Worm (Caenorhabditis elegans) whole organism, mixed stage, embryonic: ENCODE measurements around the gene F52H2.15.
A peak's percentile ranks its signal among the peaks of the same experiment; 100 is the strongest.

Source experiments
- M03D4.4 ChIP-seq: sonication (generic microtip); optimal IDR thresholded peaks from 2 replicates; lab custom pipeline; 2017; ENCODE audit warnings: mild to moderate bottlenecking, missing genetic modification characterization, missing compliant biosample characterization
- bed-3 ChIP-seq: fragments of 200-800 bp; sonication (Bioruptor generic); optimal IDR thresholded peaks from 3 replicates; lab custom pipeline; 2018; ENCODE audit warnings: mild to moderate bottlenecking, missing genetic modification characterization, moderate library complexity, missing compliant biosample characterization
- blmp-1 ChIP-seq: fragments of 150-350 bp; optimal IDR thresholded peaks from 2 replicates; lab custom pipeline; 2014; ENCODE audit warnings: missing biosample characterization, missing genetic modification characterization
- ceh-39 ChIP-seq: fragments of 150-350 bp; optimal IDR thresholded peaks from 2 replicates; lab custom pipeline; 2014; ENCODE audit warnings: missing biosample characterization, missing genetic modification characterization
- ceh-43 ChIP-seq: fragments of 200-800 bp; sonication (Bioruptor generic); optimal IDR thresholded peaks from 2 replicates; lab custom pipeline; 2018; ENCODE audit warnings: mild to moderate bottlenecking, missing genetic modification characterization, moderate library complexity, missing compliant biosample characterization
- ceh-83 ChIP-seq: fragments of 200-800 bp; sonication (Bioruptor generic); optimal IDR thresholded peaks from 2 replicates; lab custom pipeline; 2018; ENCODE audit warnings: mild to moderate bottlenecking, missing genetic modification characterization, missing compliant biosample characterization
- ces-1 ChIP-seq: fragments of 150-350 bp; optimal IDR thresholded peaks from 2 replicates; lab custom pipeline; 2014; ENCODE audit warnings: missing biosample characterization, missing genetic modification reagents, missing genetic modification characterization
- cnd-1 ChIP-seq: fragments of 200-800 bp; sonication (Bioruptor generic); optimal IDR thresholded peaks from 2 replicates; lab custom pipeline; 2018; ENCODE audit warnings: mild to moderate bottlenecking, missing genetic modification characterization, missing compliant biosample characterization
- drap-1 ChIP-seq: fragments of 200-800 bp; sonication (Bioruptor generic); optimal IDR thresholded peaks from 3 replicates; lab custom pipeline; 2018; ENCODE audit warnings: mild to moderate bottlenecking, missing genetic modification characterization, missing compliant biosample characterization
- elt-1 ChIP-seq: sonication (generic microtip); optimal IDR thresholded peaks from 2 replicates; lab custom pipeline; 2017; ENCODE audit warnings: missing genetic modification characterization, mild to moderate bottlenecking, missing compliant biosample characterization, antibody characterized with exemption, moderate library complexity, borderline replicate concordance; ENCODE audit not compliant: insufficient read depth
- elt-3 ChIP-seq: fragments of 150-350 bp; optimal IDR thresholded peaks from 2 replicates; lab custom pipeline; 2014; ENCODE audit warnings: missing biosample characterization, missing genetic modification characterization
- flh-1 ChIP-seq: fragments of 200-800 bp; sonication (Bioruptor generic); optimal IDR thresholded peaks from 2 replicates; lab custom pipeline; 2018; ENCODE audit warnings: mild to moderate bottlenecking, missing genetic modification characterization, moderate library complexity, missing compliant biosample characterization
- ham-2 ChIP-seq: fragments of 200-800 bp; sonication (Bioruptor generic); optimal IDR thresholded peaks from 2 replicates; lab custom pipeline; 2018; ENCODE audit warnings: mild to moderate bottlenecking, missing genetic modification characterization, missing compliant biosample characterization
- hlh-1 ChIP-seq: fragments of 150-350 bp; optimal IDR thresholded peaks from 2 replicates; lab custom pipeline; 2014; ENCODE audit warnings: missing biosample characterization, missing genetic modification reagents, missing genetic modification characterization
- lin-13 ChIP-seq: fragments of 150-350 bp; optimal IDR thresholded peaks from 2 replicates; lab custom pipeline; 2014; ENCODE audit warnings: missing biosample characterization, missing genetic modification characterization
- lin-32 ChIP-seq: fragments of 200-800 bp; sonication (Bioruptor generic); optimal IDR thresholded peaks from 2 replicates; lab custom pipeline; 2018; ENCODE audit warnings: mild to moderate bottlenecking, missing genetic modification characterization, missing compliant biosample characterization
- lsy-2 ChIP-seq: fragments of 150-350 bp; optimal IDR thresholded peaks from 2 replicates; lab custom pipeline; 2014; ENCODE audit warnings: missing biosample characterization, missing genetic modification characterization
- mab-5 ChIP-seq: fragments of 150-350 bp; optimal IDR thresholded peaks from 2 replicates; lab custom pipeline; 2014; ENCODE audit warnings: missing biosample characterization, missing genetic modification characterization
- mep-1 ChIP-seq: fragments of 150-350 bp; optimal IDR thresholded peaks from 2 replicates; lab custom pipeline; 2017; ENCODE audit warnings: missing biosample characterization, missing genetic modification reagents, missing genetic modification characterization, inconsistent platforms
- mls-2 ChIP-seq: sonication (generic microtip); optimal IDR thresholded peaks from 2 replicates; lab custom pipeline; 2016; ENCODE audit warnings: mild to moderate bottlenecking, missing genetic modification characterization, moderate library complexity, missing compliant biosample characterization
- nhr-12 ChIP-seq: fragments of 150-350 bp; optimal IDR thresholded peaks from 2 replicates; lab custom pipeline; 2014; ENCODE audit warnings: missing biosample characterization, missing genetic modification characterization
- nhr-2 ChIP-seq: fragments of 150-350 bp; optimal IDR thresholded peaks from 2 replicates; lab custom pipeline; 2014; ENCODE audit warnings: missing biosample characterization, missing genetic modification characterization
- nhr-237 ChIP-seq: fragments of 150-350 bp; optimal IDR thresholded peaks from 2 replicates; lab custom pipeline; 2014; ENCODE audit warnings: missing biosample characterization, missing genetic modification characterization
- nhr-28 ChIP-seq: fragments of 150-350 bp; optimal IDR thresholded peaks from 2 replicates; lab custom pipeline; 2014; ENCODE audit warnings: missing biosample characterization, missing genetic modification characterization
- nhr-76 ChIP-seq: sonication (generic microtip); optimal IDR thresholded peaks from 2 replicates; lab custom pipeline; 2017; ENCODE audit warnings: missing biosample characterization, missing genetic modification characterization
- pha-4 ChIP-seq: fragments of 150-350 bp; optimal IDR thresholded peaks from 2 replicates; lab custom pipeline; 2018; ENCODE audit warnings: missing biosample characterization, missing genetic modification reagents, missing genetic modification characterization
- sem-2 ChIP-seq: fragments of 200-800 bp; sonication (Bioruptor generic); optimal IDR thresholded peaks from 2 replicates; lab custom pipeline; 2018; ENCODE audit warnings: mild to moderate bottlenecking, missing genetic modification characterization, missing compliant biosample characterization
- snpc-4 ChIP-seq: fragments of 150-350 bp; optimal IDR thresholded peaks from 2 replicates; lab custom pipeline; 2014; ENCODE audit warnings: missing biosample characterization, missing genetic modification characterization
- sptf-1 ChIP-seq: sonication (generic microtip); optimal IDR thresholded peaks from 2 replicates; lab custom pipeline; 2017; ENCODE audit warnings: mild to moderate bottlenecking, missing genetic modification characterization, moderate library complexity, missing compliant biosample characterization
- tbx-8 ChIP-seq: fragments of 200-800 bp; sonication (Bioruptor generic); optimal IDR thresholded peaks from 2 replicates; lab custom pipeline; 2018; ENCODE audit warnings: mild to moderate bottlenecking, missing genetic modification characterization, moderate library complexity, missing compliant biosample characterization
- unc-120 ChIP-seq: sonication (generic microtip); optimal IDR thresholded peaks from 2 replicates; lab custom pipeline; 2017; ENCODE audit warnings: missing genetic modification characterization, missing compliant biosample characterization; ENCODE audit not compliant: poor library complexity, severe bottlenecking
- unc-62 ChIP-seq: fragments of 150-350 bp; optimal IDR thresholded peaks from 2 replicates; lab custom pipeline; 2014; ENCODE audit warnings: missing biosample characterization, missing genetic modification reagents, missing genetic modification characterization
- zip-8 ChIP-seq: fragments of 150-350 bp; optimal IDR thresholded peaks from 2 replicates; lab custom pipeline; 2014; ENCODE audit warnings: missing biosample characterization, missing genetic modification characterization
- ztf-11 ChIP-seq: fragments of 150-350 bp; optimal IDR thresholded peaks from 2 replicates; lab custom pipeline; 2014; ENCODE audit warnings: missing biosample characterization, missing genetic modification characterization

Gene F52H2.15

DNA sequence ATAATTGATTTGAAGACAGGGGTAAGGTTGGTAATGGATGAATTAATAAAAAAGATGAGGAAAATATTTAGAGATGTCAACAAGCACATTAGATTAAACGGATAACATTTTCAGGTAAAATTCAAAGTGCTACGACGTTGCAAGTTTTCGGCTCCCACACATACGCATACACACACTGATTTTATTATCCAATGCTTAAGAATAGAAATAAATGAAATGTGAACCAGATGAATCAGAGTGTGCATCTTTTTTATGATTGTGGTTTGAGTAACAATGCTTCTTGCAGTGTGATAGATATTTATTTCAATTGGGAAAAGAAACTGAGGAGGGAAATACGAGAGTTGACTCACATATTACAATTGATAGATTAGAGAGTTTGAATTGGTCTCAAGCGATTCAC is 26.4 kb upstream of the F52H2.15 start:
- no peak for TF ChIP-seq drap-1 (GFP tag; lab: Kevin White, UChicago)
- no peak for TF ChIP-seq nhr-237 (tag; lab: Kevin White, UChicago)
- TF ChIP-seq ceh-43 (GFP tag; lab: Kevin White, UChicago) = no peak
- no peak for TF ChIP-seq ham-2

ce11 chrX:2541003-2541521 is 24.1 kb upstream of the F52H2.15 start, which contains the start of gene F52H2.3:
F52H2.3 (minus strand) TSS chrX:2541053.
- TF ChIP-seq ceh-83 (GFP tag; lab: Kevin White, UChicago) = no peak
- TF ChIP-seq unc-120 = no peak
- no peak for TF ChIP-seq blmp-1 (tag; lab: Kevin White, UChicago)
- no peak for TF ChIP-seq ces-1 (GFP tag; lab: Kevin White, UChicago)
- no peak for TF ChIP-seq unc-62
- TF ChIP-seq hlh-1 (tag; lab: Kevin White, UChicago) = no peak
- TF ChIP-seq sem-2 = no peak
- TF ChIP-seq nhr-237 (tag; lab: Kevin White, UChicago) = no peak
- no peak for TF ChIP-seq lin-13 (tag; lab: Kevin White, UChicago)

DNA sequence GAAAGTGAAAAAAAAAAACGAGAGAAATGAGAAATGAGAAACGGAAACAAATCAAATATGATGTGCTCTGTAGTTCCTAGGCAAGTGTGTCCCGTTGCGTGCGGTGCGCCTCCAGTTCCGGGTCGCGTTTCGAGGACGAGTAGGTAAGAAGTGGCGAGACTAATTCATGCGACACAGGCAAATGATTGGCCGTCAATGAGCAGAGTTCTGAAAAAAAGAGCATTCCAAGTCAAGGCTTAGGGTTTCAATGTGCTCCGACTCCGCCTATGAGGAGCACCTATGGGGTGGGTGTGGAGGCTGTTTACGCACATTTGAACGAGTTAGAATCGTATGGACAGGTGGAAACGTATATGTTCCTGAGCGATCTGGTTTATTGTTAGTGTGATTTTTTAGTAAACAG is 21.8 kb upstream of the F52H2.15 start:
- TF ChIP-seq cnd-1 = no peak
- no peak for TF ChIP-seq mep-1 (tag; lab: Kevin White, UChicago)
- no peak for TF ChIP-seq ceh-39 (tag; lab: Kevin White, UChicago)
- TF ChIP-seq lin-13 (tag; lab: Kevin White, UChicago) = no peak
- TF ChIP-seq hlh-1 (tag; lab: Kevin White, UChicago) = no peak
- TF ChIP-seq zip-8 (tag; lab: Kevin White, UChicago) = no peak
- no peak for TF ChIP-seq ztf-11
- TF ChIP-seq nhr-28 (tag; lab: Kevin White, UChicago) = no peak

ce11 chrX:2544645-2545044 is 20.5 kb upstream of the F52H2.15 start:
- TF ChIP-seq ham-2 (no peak), nhr-2 (tag; lab: Kevin White, UChicago) (no peak), hlh-1 (tag; lab: Kevin White, UChicago) (no peak), nhr-28 (tag; lab: Kevin White, UChicago) (no peak), elt-3 (no peak), unc-120 (no peak), ces-1 (GFP tag; lab: Kevin White, UChicago) (no peak), nhr-76 (no peak), lin-32 (GFP tag; lab: Kevin White, UChicago) (no peak), lsy-2 (tag; lab: Kevin White, UChicago) (no peak), mep-1 (tag; lab: Kevin White, UChicago) (no peak), drap-1 (GFP tag; lab: Kevin White, UChicago) (no peak), ceh-83 (GFP tag; lab: Kevin White, UChicago) (no peak), mab-5 (tag; lab: Kevin White, UChicago) (no peak), snpc-4 (no peak), unc-62 (no peak), ceh-43 (GFP tag; lab: Kevin White, UChicago) (no peak), sem-2 (no peak), blmp-1 (tag; lab: Kevin White, UChicago) (no peak)

ce11 chrX:2548884-2549283 is 16.3 kb upstream of the F52H2.15 start, which contains the start of gene smvt-1:
smvt-1 (minus strand) TSS chrX:2548984.
- TF ChIP-seq drap-1 (GFP tag; lab: Kevin White, UChicago) (no peak), tbx-8 (no peak), snpc-4 (no peak), nhr-237 (tag; lab: Kevin White, UChicago) (no peak), mab-5 (tag; lab: Kevin White, UChicago) (no peak), zip-8 (tag; lab: Kevin White, UChicago) (no peak)

ce11 chrX:2549322-2549721 is 15.8 kb upstream of the F52H2.15 start:
- TF ChIP-seq flh-1 (GFP tag; lab: Kevin White, UChicago) (peak; percentile 82), ceh-39 (tag; lab: Kevin White, UChicago) (no peak), lin-32 (GFP tag; lab: Kevin White, UChicago) (peak; percentile 82), nhr-2 (tag; lab: Kevin White, UChicago) (no peak), tbx-8 (peak; percentile 50), nhr-237 (tag; lab: Kevin White, UChicago) (peak; percentile 41), ham-2 (peak; percentile 90), snpc-4 (no peak), nhr-28 (tag; lab: Kevin White, UChicago) (no peak), bed-3 (GFP tag; lab: Kevin White, UChicago) (peak; percentile 78), sptf-1 (tag; lab: Kevin White, UChicago) (peak; percentile 92), elt-1 (no peak), mls-2 (tag; lab: Kevin White, UChicago) (peak; percentile 94), mep-1 (tag; lab: Kevin White, UChicago) (peak; percentile 34), pha-4 (tag; lab: Kevin White, UChicago) (peak; percentile 33), ztf-11 (no peak), ceh-43 (GFP tag; lab: Kevin White, UChicago) (peak; percentile 84), cnd-1 (peak; percentile 93), hlh-1 (tag; lab: Kevin White, UChicago) (peak; percentile 69), unc-62 (peak; percentile 59), ceh-83 (GFP tag; lab: Kevin White, UChicago) (peak; percentile 95), sem-2 (peak; percentile 85), unc-120 (peak; percentile 86), lin-13 (tag; lab: Kevin White, UChicago) (peak; percentile 16), nhr-12 (tag; lab: Kevin White, UChicago) (no peak), M03D4.4 (tag; lab: Kevin White, UChicago) (peak; percentile 89), ces-1 (GFP tag; lab: Kevin White, UChicago) (no peak), drap-1 (GFP tag; lab: Kevin White, UChicago) (peak; percentile 90), nhr-76 (no peak)
